Worm (Caenorhabditis elegans) whole organism, L2 larva: Measurements from ENCODE around the gene M176.16.

Experiments used
- C34F6.9 ChIP-seq: fragments of 150-350 bp; optimal IDR thresholded peaks from 2 replicates; lab custom pipeline; 2014; ENCODE audit warnings: missing biosample characterization, missing genetic modification characterization
- F13H6.1 ChIP-seq: sonication (generic microtip); optimal IDR thresholded peaks from 2 replicates; lab custom pipeline; 2016; ENCODE audit warnings: missing genetic modification characterization, missing compliant biosample characterization
- Y55F3AM.14 ChIP-seq: fragments of 200-800 bp; sonication (Bioruptor generic); optimal IDR thresholded peaks from 2 replicates; lab custom pipeline; 2018; ENCODE audit warnings: mild to moderate bottlenecking, missing genetic modification characterization, missing compliant biosample characterization
- ZK546.5 ChIP-seq: sonication (generic microtip); optimal IDR thresholded peaks from 2 replicates; lab custom pipeline; 2017; ENCODE audit warnings: missing biosample characterization, missing genetic modification characterization
- alr-1 ChIP-seq: fragments of 150-350 bp; optimal IDR thresholded peaks from 2 replicates; lab custom pipeline; 2014; ENCODE audit warnings: missing biosample characterization, missing genetic modification characterization
- aly-2 ChIP-seq: fragments of 150-350 bp; optimal IDR thresholded peaks from 2 replicates; lab custom pipeline; 2014; ENCODE audit warnings: missing biosample characterization, missing genetic modification characterization
- ama-1 ChIP-seq: fragments of 150-350 bp; optimal IDR thresholded peaks from 2 replicates; lab custom pipeline; 2018; ENCODE audit warnings: inconsistent platforms
- blmp-1 ChIP-seq: sonication (generic microtip); optimal IDR thresholded peaks from 2 replicates; lab custom pipeline; 2017; ENCODE audit warnings: missing genetic modification characterization, mild to moderate bottlenecking, missing compliant biosample characterization, antibody characterized with exemption, moderate library complexity; ENCODE audit not compliant: insufficient read depth
- ceh-16 ChIP-seq: fragments of 150-350 bp; optimal IDR thresholded peaks from 2 replicates; lab custom pipeline; 2014; ENCODE audit warnings: missing biosample characterization, missing genetic modification characterization
- ceh-82 ChIP-seq: fragments of 150-350 bp; optimal IDR thresholded peaks from 2 replicates; lab custom pipeline; 2014; ENCODE audit warnings: missing biosample characterization, missing genetic modification characterization
- crh-2 ChIP-seq: sonication (generic microtip); optimal IDR thresholded peaks from 2 replicates; lab custom pipeline; 2017; ENCODE audit warnings: missing biosample characterization, missing genetic modification characterization
- dmd-4 ChIP-seq: sonication (generic microtip); optimal IDR thresholded peaks from 2 replicates; lab custom pipeline; 2017; ENCODE audit warnings: missing biosample characterization, missing genetic modification characterization
- egl-27 ChIP-seq: sonication (generic microtip); optimal IDR thresholded peaks from 3 replicates; lab custom pipeline; 2017; ENCODE audit warnings: missing biosample characterization, missing genetic modification reagents, missing genetic modification characterization
- elt-3 ChIP-seq: sonication (generic microtip); optimal IDR thresholded peaks from 2 replicates; lab custom pipeline; 2017; ENCODE audit warnings: missing biosample characterization, missing genetic modification characterization
- fos-1 ChIP-seq: fragments of 150-350 bp; optimal IDR thresholded peaks from 2 replicates; lab custom pipeline; 2014; ENCODE audit warnings: missing biosample characterization, missing genetic modification characterization
- gmeb-1 ChIP-seq: fragments of 150-350 bp; optimal IDR thresholded peaks from 2 replicates; lab custom pipeline; 2014; ENCODE audit warnings: missing biosample characterization, missing genetic modification characterization
- lin-11 ChIP-seq: fragments of 150-350 bp; sonication (generic microtip); optimal IDR thresholded peaks from 2 replicates; lab custom pipeline; 2014; ENCODE audit warnings: missing biosample characterization, missing genetic modification characterization, inconsistent platforms, mixed read lengths
- lin-13 ChIP-seq: fragments of 150-350 bp; optimal IDR thresholded peaks from 2 replicates; lab custom pipeline; 2014; ENCODE audit warnings: missing biosample characterization, missing genetic modification reagents, missing genetic modification characterization
- lin-39 ChIP-seq: fragments of 150-350 bp; optimal IDR thresholded peaks from 2 replicates; lab custom pipeline; 2014; ENCODE audit warnings: missing biosample characterization, missing genetic modification reagents, missing genetic modification characterization
- lsy-2 ChIP-seq, 2 experiments: fragments of 150-350 bp in 1 of 2; sonication (generic microtip) in 1 of 2; optimal IDR thresholded peaks; 2 replicates each; lab custom pipeline; 2014 to 2017; ENCODE audit warnings: missing biosample characterization in 2 of 2, missing genetic modification characterization in 2 of 2
- mab-5 ChIP-seq: fragments of 150-350 bp; optimal IDR thresholded peaks from 2 replicates; lab custom pipeline; 2014; ENCODE audit warnings: missing biosample characterization, missing genetic modification characterization
- mbf-1 ChIP-seq: sonication (generic microtip); optimal IDR thresholded peaks from 2 replicates; lab custom pipeline; 2017; ENCODE audit warnings: missing biosample characterization, missing genetic modification characterization
- mdl-1 ChIP-seq, 2 experiments: fragments of 150-350 bp in 1 of 2; sonication (generic microtip) in 1 of 2; optimal IDR thresholded peaks; 2 replicates each; lab custom pipeline; 2017; ENCODE audit warnings: missing biosample characterization in 2 of 2, missing genetic modification characterization in 2 of 2
- nhr-10 ChIP-seq: sonication (generic microtip); optimal IDR thresholded peaks from 2 replicates; lab custom pipeline; 2017; ENCODE audit warnings: missing biosample characterization, missing genetic modification characterization
- nhr-11 ChIP-seq: fragments of 150-350 bp; optimal IDR thresholded peaks from 2 replicates; lab custom pipeline; 2014; ENCODE audit warnings: missing biosample characterization, missing genetic modification characterization
- nhr-21 ChIP-seq: fragments of 150-350 bp; optimal IDR thresholded peaks from 2 replicates; lab custom pipeline; 2014; ENCODE audit warnings: missing biosample characterization, missing genetic modification characterization
- nhr-23 ChIP-seq: fragments of 150-350 bp; optimal IDR thresholded peaks from 2 replicates; lab custom pipeline; 2014; ENCODE audit warnings: missing biosample characterization, missing genetic modification reagents, missing genetic modification characterization
- nhr-237 ChIP-seq: fragments of 150-350 bp; optimal IDR thresholded peaks from 2 replicates; lab custom pipeline; 2014; ENCODE audit warnings: missing biosample characterization, missing genetic modification characterization
- nhr-6 ChIP-seq: fragments of 150-350 bp; optimal IDR thresholded peaks from 2 replicates; lab custom pipeline; 2014; ENCODE audit warnings: missing biosample characterization, missing genetic modification characterization
- sem-4 ChIP-seq: fragments of 150-350 bp; optimal IDR thresholded peaks from 2 replicates; lab custom pipeline; 2014; ENCODE audit warnings: missing biosample characterization, missing genetic modification reagents, missing genetic modification characterization
- sma-3 ChIP-seq: sonication (generic microtip); optimal IDR thresholded peaks from 2 replicates; lab custom pipeline; 2016; ENCODE audit warnings: missing genetic modification reagents, missing genetic modification characterization, missing compliant biosample characterization
- unc-39 ChIP-seq: fragments of 150-350 bp; optimal IDR thresholded peaks from 2 replicates; lab custom pipeline; 2014; ENCODE audit warnings: missing biosample characterization, missing genetic modification characterization
- unc-55 ChIP-seq: fragments of 150-350 bp; sonication (generic microtip); optimal IDR thresholded peaks from 3 replicates; lab custom pipeline; 2014; ENCODE audit warnings: missing biosample characterization, missing genetic modification reagents, missing genetic modification characterization
- unc-62 ChIP-seq: fragments of 150-350 bp; optimal IDR thresholded peaks from 2 replicates; lab custom pipeline; 2014; ENCODE audit warnings: missing biosample characterization, missing genetic modification reagents, missing genetic modification characterization
- ztf-1 ChIP-seq: fragments of 200-800 bp; sonication (Bioruptor generic); conservative IDR thresholded peaks from 2 replicates; pipeline ENCODE4 v1.3.6; 2022; ENCODE audit warnings: missing genetic modification characterization, missing compliant biosample characterization
- ztf-11 ChIP-seq: sonication (generic microtip); optimal IDR thresholded peaks from 2 replicates; lab custom pipeline; 2017; ENCODE audit warnings: missing biosample characterization, missing genetic modification characterization
- ztf-4 ChIP-seq: fragments of 150-350 bp; optimal IDR thresholded peaks from 2 replicates; lab custom pipeline; 2014; ENCODE audit warnings: missing biosample characterization, missing genetic modification characterization

The M176.16 gene

DNA sequence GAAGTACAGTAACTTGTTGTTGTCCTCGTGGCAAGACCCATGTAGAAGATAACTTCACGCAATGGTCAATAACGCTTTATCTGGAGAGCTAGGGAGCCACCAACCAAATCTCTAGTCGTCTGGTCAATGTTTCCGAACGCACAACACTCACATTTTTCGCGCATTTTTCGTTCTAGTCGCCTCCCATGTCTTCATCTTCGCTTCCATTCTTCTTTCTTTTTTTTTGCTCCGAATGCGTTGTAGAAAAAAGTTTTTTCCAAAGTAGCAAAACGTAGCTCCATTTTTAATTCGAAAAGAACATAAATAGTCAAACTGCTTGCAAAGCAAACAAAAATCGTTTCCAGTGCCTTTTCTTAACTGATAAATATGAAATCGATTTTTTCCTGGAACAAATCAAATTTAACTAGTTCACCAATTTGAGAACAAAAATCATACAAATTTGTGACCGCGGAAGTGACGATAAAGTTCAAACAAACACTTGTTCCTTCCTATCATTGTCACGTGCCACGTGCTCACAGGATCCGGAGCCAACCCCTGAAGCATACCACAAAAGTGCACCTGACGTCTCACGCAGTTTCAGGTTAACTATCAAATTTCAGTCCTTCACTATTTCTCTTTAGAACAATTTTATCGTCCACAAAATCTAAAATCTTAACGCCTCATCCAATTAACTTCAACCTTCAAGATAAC, 671 bp downstream of the M176.16 start:
- TF ChIP-seq nhr-11 (tag; lab: Kevin White, UChicago) (no peak), ZK546.5 (tag; lab: Kevin White, UChicago) (no peak), sma-3 (GFP tag; lab: Kevin White, UChicago) (no peak), mbf-1 (no peak), unc-55 (GFP tag; lab: Kevin White, UChicago) (no peak), dmd-4 (tag; lab: Kevin White, UChicago) (no peak), F13H6.1 (no peak), nhr-6 (tag; lab: Kevin White, UChicago) (no peak)

DNA sequence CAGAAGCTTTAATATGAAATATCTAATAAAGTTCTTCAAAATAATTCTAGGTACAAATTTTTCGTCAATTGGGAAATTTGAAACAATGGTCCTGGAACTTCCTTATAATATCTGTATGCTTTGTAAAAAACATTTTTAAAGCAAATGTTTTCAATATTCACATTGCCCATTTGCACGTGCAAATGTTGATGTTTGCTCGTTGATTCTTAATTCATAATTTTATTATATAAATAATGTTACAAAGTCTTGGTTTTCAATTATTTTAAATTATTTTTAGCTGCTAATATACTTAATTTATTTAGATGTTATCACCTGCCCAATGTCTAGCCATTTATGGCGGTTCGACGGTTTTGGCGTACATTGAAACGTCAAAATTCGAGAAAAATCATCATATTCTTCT, 3.7 kb downstream of the M176.16 start, which contains the start of gene M176.11:
Gene M176.11, plus strand, starts transcription at position 301 of the 400 bp plus-strand sequence.
- TF ChIP-seq nhr-23 (tag; lab: Kevin White, UChicago): no peak
- no peak for TF ChIP-seq blmp-1 (tag; lab: Kevin White, UChicago)
- TF ChIP-seq lin-39 (tag; lab: Kevin White, UChicago): no peak
- TF ChIP-seq nhr-6 (tag; lab: Kevin White, UChicago): no peak
- no peak for TF ChIP-seq unc-39 (tag; lab: Kevin White, UChicago)
- TF ChIP-seq ceh-16 (tag; lab: Kevin White, UChicago): no peak
- no peak for TF ChIP-seq ama-1 (lab: Kevin White, UChicago)
- TF ChIP-seq lin-11: no peak
- TF ChIP-seq Y55F3AM.14 (GFP tag; lab: Kevin White, UChicago): no peak
- no peak for TF ChIP-seq dmd-4 (tag; lab: Kevin White, UChicago)
- no peak for TF ChIP-seq alr-1
- TF ChIP-seq F13H6.1: no peak
- no peak for TF ChIP-seq nhr-10 (tag; lab: Kevin White, UChicago)
- TF ChIP-seq aly-2: no peak
- TF ChIP-seq ceh-82 (tag; lab: Kevin White, UChicago): no peak
- TF ChIP-seq nhr-11 (tag; lab: Kevin White, UChicago): no peak

DNA sequence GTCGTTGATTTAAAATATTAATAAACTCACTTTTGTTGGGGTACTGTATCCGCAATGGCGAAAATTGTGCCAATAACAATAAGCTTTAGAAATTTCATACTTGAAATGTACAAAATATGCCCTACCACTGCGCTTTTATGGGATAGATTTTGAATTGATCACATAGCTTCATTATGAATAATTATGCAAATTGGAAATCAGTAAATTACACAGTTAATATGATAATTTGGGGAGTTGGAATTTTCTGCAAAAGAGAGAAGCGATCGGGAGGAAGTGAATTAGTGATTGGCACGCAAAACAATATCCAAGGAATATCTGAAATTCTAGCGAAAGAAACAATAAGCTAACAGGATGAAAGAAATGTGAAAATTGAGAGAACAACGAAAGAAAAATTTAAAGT, 7.8 kb downstream of the M176.16 start, which contains the start of gene M176.10:
Gene M176.10, minus strand, starts transcription at position 101 of the 400 bp plus-strand sequence.
- no peak for TF ChIP-seq ztf-4 (tag; lab: Kevin White, UChicago)
- TF ChIP-seq ztf-11 (tag; lab: Kevin White, UChicago): no peak
- no peak for TF ChIP-seq C34F6.9 (tag; lab: Kevin White, UChicago)
- no peak for TF ChIP-seq mab-5 (tag; lab: Kevin White, UChicago)
- no peak for TF ChIP-seq lin-39 (tag; lab: Kevin White, UChicago)
- TF ChIP-seq nhr-21: no peak
- TF ChIP-seq unc-62 (GFP tag; lab: Kevin White, UChicago): no peak
- no peak for TF ChIP-seq ztf-1 (GFP tag; lab: Robert Waterston, UW)

DNA sequence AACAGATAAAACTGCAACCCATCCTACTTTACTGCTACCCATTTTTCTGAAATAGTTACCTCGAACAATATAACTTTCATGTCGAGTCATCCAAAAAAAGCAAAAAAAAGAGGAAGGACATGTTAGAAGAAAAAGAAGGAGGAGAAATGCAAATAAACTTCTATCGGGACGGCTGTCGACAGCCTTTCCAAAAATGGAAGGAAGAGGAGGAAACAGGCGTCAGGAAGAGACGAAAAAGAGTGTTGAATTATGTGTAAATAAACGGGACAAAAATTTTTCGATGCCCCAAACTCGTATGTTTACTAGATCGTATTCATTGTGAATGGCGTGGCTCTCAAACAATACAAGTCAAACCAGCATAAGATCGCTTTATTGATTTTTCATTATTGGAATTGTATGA, 9.3 kb downstream of the M176.16 start, which contains the start of gene M176.5:
Gene M176.5, minus strand, starts transcription at position 101 of the 400 bp plus-strand sequence.
- TF ChIP-seq blmp-1 (tag; lab: Kevin White, UChicago) (no peak), egl-27 (tag; lab: Kevin White, UChicago) (no peak), lsy-2 (tag; optimal IDR thresholded peaks at IDR 0.05; lab: Kevin White, UChicago) (no peak), F13H6.1 (peak; percentile 15), fos-1 (tag; lab: Kevin White, UChicago) (no peak)

DNA sequence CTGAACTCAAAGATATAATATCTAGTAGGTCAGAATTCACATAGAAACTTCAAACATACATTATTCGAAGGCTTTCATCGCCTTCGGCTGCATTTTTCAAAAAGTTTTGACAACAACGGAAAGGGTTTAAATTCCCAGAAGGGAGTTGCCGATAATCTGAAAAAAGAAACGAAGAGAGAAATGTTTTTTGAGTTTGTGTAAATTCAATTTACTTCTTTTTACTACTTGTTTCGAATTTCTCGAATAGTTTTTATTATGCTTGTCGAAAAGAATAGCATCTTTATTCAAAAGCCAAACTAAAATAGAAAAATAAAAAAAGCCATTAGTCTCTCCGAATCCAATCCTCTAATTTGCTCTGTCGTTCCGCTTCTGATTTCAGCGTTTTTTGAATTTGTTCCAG, 12.8 kb downstream of the M176.16 start:
- TF ChIP-seq mdl-1 (tag; optimal IDR thresholded peaks at IDR 0.05; lab: Kevin White, UChicago) (no peak), elt-3 (tag; lab: Kevin White, UChicago) (no peak), mab-5 (tag; lab: Kevin White, UChicago) (no peak), lin-39 (tag; lab: Kevin White, UChicago) (no peak), lsy-2 (tag; optimal IDR thresholded peaks at IDR 0.05; lab: Kevin White, UChicago) (no peak), sma-3 (GFP tag; lab: Kevin White, UChicago) (no peak), ztf-4 (tag; lab: Kevin White, UChicago) (no peak), nhr-237 (tag; lab: Kevin White, UChicago) (no peak), lin-13 (no peak), lin-11 (no peak), ZK546.5 (tag; lab: Kevin White, UChicago) (no peak), sem-4 (tag; lab: Kevin White, UChicago) (no peak), gmeb-1 (tag; lab: Kevin White, UChicago) (no peak), fos-1 (tag; lab: Kevin White, UChicago) (no peak), crh-2 (tag; lab: Kevin White, UChicago) (no peak), ceh-82 (tag; lab: Kevin White, UChicago) (no peak)
